Fruit fly (Drosophila melanogaster): ENCODE data around the gene tws.

Gene tws

DNA sequence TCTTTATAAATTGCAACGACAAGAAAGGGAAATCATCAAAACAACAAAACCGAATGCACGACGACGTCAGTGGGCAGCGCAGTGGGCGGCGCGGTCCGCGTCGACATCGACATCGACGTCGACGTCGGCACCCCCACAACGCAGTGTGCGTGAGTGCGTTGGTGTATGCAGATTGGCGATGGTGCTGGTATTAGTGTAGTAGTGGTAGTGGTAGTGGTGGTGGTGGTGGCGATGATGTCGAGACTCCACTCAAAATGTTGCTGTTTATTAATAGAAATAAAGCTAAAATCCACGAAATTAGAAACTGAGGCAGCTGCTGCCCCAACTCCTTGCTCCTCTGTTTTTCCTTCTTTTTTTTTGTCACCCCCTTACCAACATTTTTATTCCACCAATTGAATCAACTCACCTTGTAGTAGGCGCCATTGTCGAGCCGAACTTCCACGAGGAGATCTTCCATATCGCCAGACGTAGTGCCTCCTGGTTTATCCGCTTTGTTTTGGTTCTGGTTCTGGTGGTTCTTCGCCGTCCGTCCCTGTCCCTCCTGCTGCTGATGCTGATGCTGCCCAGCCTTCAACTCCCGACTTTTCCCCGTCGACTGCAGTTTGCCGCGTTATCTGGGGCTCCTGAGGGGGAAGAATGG, 31.2 kb downstream of the tws start:
- TF ChIP-seq Sox14 (GFP tag; optimal IDR thresholded peaks at IDR 0.05) (no peak), Eip78C (GFP tag) (peak; percentile 34), CG6163 (GFP tag; IDR thresholded peaks at IDR 0.05) (peak; percentile 39; the same call in 1 of the 3 replicates)

DNA sequence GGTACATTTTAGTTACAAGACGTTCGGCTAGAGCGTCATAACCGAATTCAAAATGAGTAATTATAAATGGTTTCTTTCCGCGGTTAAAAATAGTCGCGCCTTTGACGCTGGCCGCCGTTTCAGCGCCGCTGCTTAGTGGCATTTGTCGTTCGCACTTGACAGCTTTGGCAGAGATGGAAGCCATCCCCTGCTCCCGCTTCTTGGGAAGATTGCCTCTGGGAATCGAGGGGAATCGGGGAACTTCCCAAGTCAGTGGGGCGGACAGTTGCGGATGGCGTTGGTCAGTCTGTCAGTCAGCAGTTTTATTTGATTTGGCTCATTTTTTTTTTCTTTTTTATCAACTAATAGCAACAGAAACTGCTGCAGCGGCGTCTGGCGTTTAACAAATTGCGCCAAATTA, 32.8 kb downstream of the tws start:
- TF ChIP-seq CG3032 (tag; optimal IDR thresholded peaks at IDR 0.05): no peak
- TF ChIP-seq CG10669 (GFP tag; optimal IDR thresholded peaks at IDR 0.05): no peak
- no peak for TF ChIP-seq dsx (GFP tag; optimal IDR thresholded peaks at IDR 0.05; ENCODE audit: poor library complexity, severe bottlenecking)
- TF ChIP-seq CG9139 (GFP tag; optimal IDR thresholded peaks at IDR 0.05): no peak
- no peak for TF ChIP-seq CG11294 (GFP tag; IDR thresholded peaks at IDR 0.05)
- TF ChIP-seq CG6163 (GFP tag; IDR thresholded peaks at IDR 0.05): no peak
- TF ChIP-seq Sox102F (GFP tag; optimal IDR thresholded peaks at IDR 0.05): no peak
- TF ChIP-seq achi (GFP tag; optimal IDR thresholded peaks at IDR 0.05): no peak
- TF ChIP-seq Ets96B (tag; optimal IDR thresholded peaks at IDR 0.05): no peak
- TF ChIP-seq Ets21C (GFP tag; optimal IDR thresholded peaks at IDR 0.05): no peak
- TF ChIP-seq fd85E (GFP tag; optimal IDR thresholded peaks at IDR 0.05): no peak
- no peak for TF ChIP-seq salr (GFP tag; optimal IDR thresholded peaks at IDR 0.05)
- no peak for TF ChIP-seq CG8319 (GFP tag; optimal IDR thresholded peaks at IDR 0.05)
- no peak for TF ChIP-seq Sox15 (GFP tag; optimal IDR thresholded peaks at IDR 0.05)
- no peak for TF ChIP-seq Eip78C (GFP tag)
- TF ChIP-seq CG16779 (tag; optimal IDR thresholded peaks at IDR 0.05): no peak
- TF ChIP-seq CG11762 (GFP tag; optimal IDR thresholded peaks at IDR 0.05; ENCODE audit: insufficient read depth): no peak
- TF ChIP-seq lz (GFP tag; optimal IDR thresholded peaks at IDR 0.05): no peak
- TF ChIP-seq CG11902 (GFP tag; optimal IDR thresholded peaks at IDR 0.05): no peak

dm6 chr3R:10100498-10101196, 38.9 kb downstream of the tws start:
- TF ChIP-seq cyc (GFP tag; optimal IDR thresholded peaks at IDR 0.05) (peak; percentile 11), fd59A (GFP tag; optimal IDR thresholded peaks at IDR 0.05) (no peak), Eip75B (GFP tag; optimal IDR thresholded peaks at IDR 0.05) (no peak), CG3919 (GFP tag; optimal IDR thresholded peaks at IDR 0.05) (peak; percentile 15), fkh (GFP tag; optimal IDR thresholded peaks at IDR 0.05) (peak; percentile 30), CG4318 (GFP tag; optimal IDR thresholded peaks at IDR 0.05) (no peak), CG6163 (GFP tag; IDR thresholded peaks at IDR 0.05) (peak; percentile 48; the same call in 1 of the 3 replicates)

DNA sequence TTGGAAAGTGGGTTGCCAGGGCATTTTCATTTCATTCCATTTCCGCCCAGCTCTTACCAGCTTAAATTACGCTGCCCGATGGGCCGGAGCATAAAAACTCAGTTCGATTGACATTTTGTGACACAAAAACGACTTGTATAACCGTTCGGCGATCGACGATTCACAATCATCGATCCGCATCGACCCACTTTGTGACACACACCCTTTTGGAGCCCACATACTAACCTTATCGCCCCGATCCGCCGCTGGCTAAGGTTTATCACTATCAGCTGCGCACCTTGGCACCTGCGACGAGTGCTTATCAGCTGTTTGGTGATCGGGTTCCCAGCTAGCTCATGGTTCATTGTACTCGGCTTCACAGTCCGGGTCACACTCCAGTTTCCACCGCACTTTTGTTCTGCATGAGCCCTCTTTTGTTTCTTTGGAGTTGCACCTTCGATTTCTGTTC, 40.1 kb downstream of the tws start:
- TF ChIP-seq CG6854 (GFP tag; optimal IDR thresholded peaks at IDR 0.05) (no peak), vri (GFP tag; optimal IDR thresholded peaks at IDR 0.05) (peak; percentile 62), fd85E (GFP tag; optimal IDR thresholded peaks at IDR 0.05) (no peak), achi (GFP tag; optimal IDR thresholded peaks at IDR 0.05) (no peak), CG3919 (GFP tag; optimal IDR thresholded peaks at IDR 0.05) (no peak), ss (GFP tag; optimal IDR thresholded peaks at IDR 0.05) (no peak), Sox14 (GFP tag; optimal IDR thresholded peaks at IDR 0.05) (peak; percentile 21)

DNA sequence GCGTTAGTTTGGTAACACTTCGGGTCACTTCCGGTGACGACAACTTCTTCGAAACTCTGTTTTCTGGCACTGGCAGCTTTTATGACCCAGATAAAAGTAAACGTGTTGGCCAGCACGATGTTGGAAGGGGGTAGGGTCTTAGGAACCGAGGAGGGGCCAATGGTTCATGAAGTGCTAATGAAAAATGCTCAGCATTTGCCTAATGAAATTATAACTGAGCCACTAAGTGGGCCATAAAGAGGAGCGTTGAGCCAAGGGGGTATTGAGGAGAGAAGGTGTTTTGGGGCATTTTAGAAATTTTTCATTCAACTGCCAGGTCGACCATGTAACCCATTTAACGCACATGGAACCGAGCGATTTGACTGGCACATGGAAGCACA, 41.3 kb downstream of the tws start:
- TF ChIP-seq Ets21C (GFP tag; optimal IDR thresholded peaks at IDR 0.05) (no peak), CG9139 (GFP tag; optimal IDR thresholded peaks at IDR 0.05) (no peak), Smox (GFP tag; optimal IDR thresholded peaks at IDR 0.05) (no peak)

Measured in whole organism, prepupa.